Worm (Caenorhabditis elegans): ENCODE data around the gene Y110A2AL.6.
A peak's percentile ranks its signal among the peaks of the same experiment; 100 is the strongest.

The Y110A2AL.6 gene

DNA sequence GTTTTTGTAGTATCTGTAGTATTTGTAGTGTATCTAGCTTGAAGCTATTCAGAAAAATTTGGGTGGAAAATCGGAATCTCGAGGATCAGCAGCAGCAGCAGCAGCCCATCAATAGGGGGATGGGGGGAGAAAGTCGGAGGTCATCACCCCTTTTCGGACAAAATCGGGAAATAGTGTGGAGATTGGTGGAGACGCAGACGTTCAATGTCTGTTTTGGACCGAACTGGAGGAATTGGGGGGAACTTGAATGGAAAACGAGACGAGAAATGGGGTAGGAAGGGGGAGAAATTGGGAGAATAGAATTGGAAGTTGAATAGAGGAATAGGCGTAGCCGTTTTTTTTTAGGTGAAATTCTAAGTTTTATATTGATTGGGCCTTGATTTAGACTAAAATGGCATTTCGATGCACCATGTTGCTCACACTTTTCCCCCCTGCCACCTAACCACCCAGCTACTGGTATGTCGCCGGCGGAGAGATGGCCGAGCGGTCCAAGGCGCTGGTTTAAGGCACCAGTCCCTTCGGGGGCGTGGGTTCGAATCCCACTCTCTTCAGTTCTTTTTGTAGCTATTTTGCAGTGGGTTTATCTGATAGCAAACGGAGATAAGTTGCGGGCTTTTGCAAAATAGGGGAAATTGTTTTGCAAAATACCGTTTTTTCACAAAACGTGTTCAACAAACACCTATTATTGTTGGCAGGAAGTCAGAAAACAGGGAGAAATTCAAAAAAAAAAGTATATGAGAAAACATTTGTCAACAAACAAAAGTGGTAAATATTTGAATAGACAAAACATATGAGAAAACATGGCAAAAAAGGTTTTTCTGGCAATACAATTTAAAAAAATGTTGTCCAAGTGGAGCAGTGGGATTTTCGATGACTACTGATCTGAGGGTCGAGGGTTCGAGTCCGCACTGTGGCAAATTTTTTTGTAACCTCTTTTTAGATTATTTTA is 18.7 kb upstream of the Y110A2AL.6 start (continued):
- TF ChIP-seq mxl-1 (tag; optimal IDR thresholded peaks at IDR 0.05) (no peak), B0336.3 (GFP tag; IDR thresholded peaks at IDR 0.05) (peak; percentile 46; the same call in 1 of the 2 replicates), rec-8 (tag; optimal IDR thresholded peaks at IDR 0.05) (peak; percentile 37 to 55), tbp1 (GFP tag; optimal IDR thresholded peaks at IDR 0.05) (peak; percentile 91), C17E4.6 (GFP tag; IDR thresholded peaks at IDR 0.05) (0 out of 2 replicates have a peak, but pooled peaks have one; percentile 12), cebp-2 (GFP tag; IDR thresholded peaks at IDR 0.05) (peak; percentile 83; the same call in 1 of the 2 replicates), hmg-1.2 (GFP tag; IDR thresholded peaks at IDR 0.05) (peak; percentile 68), nfya-2 (GFP tag; IDR thresholded peaks at IDR 0.05) (no peak), gei-17 (GFP tag; optimal IDR thresholded peaks at IDR 0.05) (no peak), lin-54 (GFP tag; optimal IDR thresholded peaks at IDR 0.05) (peak; percentile 17), F23B12.7 (tag; optimal IDR thresholded peaks at IDR 0.05; ENCODE audit: insufficient read depth) (no peak), Y79H2A.3 (GFP tag; conservative IDR thresholded peaks at IDR 0.05) (peak; percentile 59; the same call in 1 of the 2 replicates), snpc-4 (GFP tag; optimal IDR thresholded peaks at IDR 0.05) (peak; percentile 41), snpc-4 (tag; optimal IDR thresholded peaks at IDR 0.05) (peak in 3 of 4 experiments; percentile 31 to 60 (median 33)), lsl-1 (GFP tag; optimal IDR thresholded peaks at IDR 0.05) (peak; percentile 33), him-1 (tag; optimal IDR thresholded peaks at IDR 0.05) (peak; percentile 75), rcor-1 (GFP tag; IDR thresholded peaks at IDR 0.05) (peak; percentile 29; the same call in 1 of the 2 replicates), rpc-1 (optimal IDR thresholded peaks at IDR 0.05) (peak; percentile 64), rpc-1 (tag; optimal IDR thresholded peaks at IDR 0.05) (peak; percentile 83), nfyb-1 (GFP tag; IDR thresholded peaks at IDR 0.05) (peak; percentile 67; the same call in 1 of the 2 replicates), ama-1 (optimal IDR thresholded peaks at IDR 0.05) (no peak), ama-1 (GFP tag; optimal IDR thresholded peaks at IDR 0.05) (peak in 1 of 2 experiments; percentile 53), pbrm-1 (GFP tag; IDR thresholded peaks at IDR 0.05) (peak; percentile 35; the same call in 1 of the 2 replicates), B0261.1 (tag; optimal IDR thresholded peaks at IDR 0.05) (peak; percentile 83), chd-7 (tag; optimal IDR thresholded peaks at IDR 0.05) (peak; percentile 19)

DNA sequence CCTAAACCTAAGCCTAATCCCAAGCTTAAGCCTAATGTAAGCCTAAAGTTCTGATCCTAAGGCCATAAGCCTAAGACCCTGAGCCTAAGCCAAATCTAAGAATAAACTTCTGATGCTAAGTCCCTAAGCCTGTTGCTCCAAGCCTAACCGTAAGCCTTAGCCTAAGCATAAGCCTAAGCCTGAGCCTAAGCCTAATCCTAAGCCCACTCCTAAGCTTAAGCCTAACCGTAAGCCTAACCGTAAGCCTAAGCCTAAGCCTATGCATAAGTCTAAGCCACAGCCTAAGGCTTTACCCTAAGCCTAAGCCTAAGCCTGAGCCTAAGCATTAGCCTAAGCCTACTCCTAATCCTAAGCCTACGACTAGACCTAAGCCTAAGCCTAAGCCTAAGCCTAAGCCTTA is 17.9 kb upstream of the Y110A2AL.6 start:
- TF ChIP-seq madf-3 (GFP tag; IDR thresholded peaks at IDR 0.05) (no peak), hsf-1 (GFP tag; IDR thresholded peaks at IDR 0.05) (no peak), let-526 (GFP tag; IDR thresholded peaks at IDR 0.05) (no peak), pbrm-1 (GFP tag; IDR thresholded peaks at IDR 0.05) (no peak), tbx-9 (tag; optimal IDR thresholded peaks at IDR 0.05; ENCODE audit: borderline replicate concordance) (no peak), athp-1 (tag; optimal IDR thresholded peaks at IDR 0.05) (no peak), tlf-1 (GFP tag; optimal IDR thresholded peaks at IDR 0.05) (no peak), B0019.2 (GFP tag; conservative IDR thresholded peaks at IDR 0.05) (no peak), ekl-4 (GFP tag; IDR thresholded peaks at IDR 0.05) (no peak), F57C9.4 (tag; optimal IDR thresholded peaks at IDR 0.05) (no peak)

DNA sequence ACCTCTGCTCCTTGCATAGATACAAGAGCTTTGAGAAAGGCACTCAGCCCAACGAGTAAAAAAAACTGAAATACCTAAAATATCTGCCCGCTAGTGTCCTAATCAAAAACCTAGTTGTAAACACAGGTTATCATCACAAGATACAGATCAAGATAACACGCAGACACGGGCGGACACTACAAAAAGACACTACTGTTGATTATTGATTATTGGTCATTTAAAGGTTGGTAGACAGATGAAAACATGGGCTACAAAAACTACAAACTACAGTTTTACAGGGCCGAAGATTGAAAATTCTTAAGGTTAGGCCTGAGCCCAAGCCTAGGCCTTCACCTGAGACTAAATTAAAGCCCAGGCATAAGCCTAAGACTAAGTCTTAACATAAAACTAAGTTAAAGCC is 17.4 kb upstream of the Y110A2AL.6 start:
- TF ChIP-seq sea-2 (GFP tag; IDR thresholded peaks at IDR 0.05): no peak
- no peak for TF ChIP-seq efl-1 (GFP tag; optimal IDR thresholded peaks at IDR 0.05)
- no peak for TF ChIP-seq atf-7 (tag; optimal IDR thresholded peaks at IDR 0.05)
- TF ChIP-seq C06A6.2 (GFP tag; conservative IDR thresholded peaks at IDR 0.05): no peak
- no peak for TF ChIP-seq lir-1 (GFP tag; conservative IDR thresholded peaks at IDR 0.05)
- no peak for TF ChIP-seq F33H1.4 (GFP tag; IDR thresholded peaks at IDR 0.05)
- TF ChIP-seq nhr-90 (tag; optimal IDR thresholded peaks at IDR 0.05): no peak
- no peak for TF ChIP-seq nhr-179 (tag; optimal IDR thresholded peaks at IDR 0.05)
- TF ChIP-seq K11D2.4 (GFP tag; IDR thresholded peaks at IDR 0.05): no peak
- TF ChIP-seq let-526 (GFP tag; IDR thresholded peaks at IDR 0.05): no peak
- no peak for TF ChIP-seq attf-5 (GFP tag; optimal IDR thresholded peaks at IDR 0.05)
